Worm (Caenorhabditis elegans): ENCODE data around the gene Y59H11AM.4.

Y59H11AM.4 gene

ce11 chrIV:8595767-8596166, 25.6 kb upstream of the Y59H11AM.4 start, which contains the start of gene clec-181:
clec-181 (plus strand) TSS chrIV:8596067.
- TF ChIP-seq ZK337.2 (GFP tag; IDR thresholded peaks at IDR 0.05): no peak
- TF ChIP-seq dmd-9 (GFP tag; IDR thresholded peaks at IDR 0.05): no peak
- TF ChIP-seq rbr-2 (tag; optimal IDR thresholded peaks at IDR 0.05): no peak
- no peak for TF ChIP-seq R02D3.7 (tag; optimal IDR thresholded peaks at IDR 0.05)
- TF ChIP-seq nhr-111 (GFP tag; optimal IDR thresholded peaks at IDR 0.05): no peak
- TF ChIP-seq zip-11 (GFP tag; IDR thresholded peaks at IDR 0.05): no peak
- TF ChIP-seq fkh-10 (GFP tag; optimal IDR thresholded peaks at IDR 0.05): no peak
- TF ChIP-seq zfp-2 (tag; optimal IDR thresholded peaks at IDR 0.05): no peak
- no peak for TF ChIP-seq mes-2 (tag; optimal IDR thresholded peaks at IDR 0.05; ENCODE audit: poor library complexity, severe bottlenecking)
- TF ChIP-seq mdl-1 (tag; optimal IDR thresholded peaks at IDR 0.05): no peak
- no peak for TF ChIP-seq hlh-11 (tag; optimal IDR thresholded peaks at IDR 0.05)
- TF ChIP-seq vab-7 (GFP tag; IDR thresholded peaks at IDR 0.05): no peak
- no peak for TF ChIP-seq php-3 (GFP tag; IDR thresholded peaks at IDR 0.05)
- TF ChIP-seq egl-27 (tag; optimal IDR thresholded peaks at IDR 0.05): no peak
- TF ChIP-seq ama-1 (optimal IDR thresholded peaks at IDR 0.05): no peak
- no peak for TF ChIP-seq jun-1 (tag; optimal IDR thresholded peaks at IDR 0.05)

DNA sequence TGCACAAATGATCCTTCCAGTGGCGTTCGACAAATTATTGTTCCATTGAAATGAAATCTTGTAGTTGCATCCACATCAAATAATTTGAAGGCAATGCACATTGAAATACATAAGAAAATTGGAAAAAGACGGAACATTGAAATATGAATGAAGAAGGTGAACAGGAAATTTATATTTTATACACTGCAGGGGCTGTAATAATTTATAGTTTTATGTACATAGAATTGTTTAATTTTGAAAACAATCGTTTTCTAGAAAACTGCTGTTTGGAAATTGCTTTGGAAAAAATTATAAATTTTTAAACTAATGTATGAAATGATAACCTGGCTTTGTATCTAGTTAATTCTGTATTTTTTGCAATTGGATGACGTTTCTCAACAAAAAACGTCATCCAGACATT, 25.2 kb upstream of the Y59H11AM.4 start, which contains the start of gene Y59H11AR.3:
TSS of gene Y59H11AR.3 (minus strand) at position 101 of the 400 bp plus-strand sequence.
- TF ChIP-seq ceh-20 (GFP tag; IDR thresholded peaks at IDR 0.05) (no peak), zag-1 (tag; optimal IDR thresholded peaks at IDR 0.05) (no peak), cey-2 (tag; optimal IDR thresholded peaks at IDR 0.05; ENCODE audit: borderline replicate concordance, insufficient read depth) (no peak), lim-7 (GFP tag; IDR thresholded peaks at IDR 0.05) (no peak), fos-1 (tag; optimal IDR thresholded peaks at IDR 0.05) (no peak), spr-3 (GFP tag; optimal IDR thresholded peaks at IDR 0.05) (no peak), attf-4 (tag; optimal IDR thresholded peaks at IDR 0.05) (no peak)

- TF ChIP-seq Y48G9A.11 (GFP tag; IDR thresholded peaks at IDR 0.05) (no peak), php-3 (GFP tag; IDR thresholded peaks at IDR 0.05) (no peak), lsy-2 (tag; optimal IDR thresholded peaks at IDR 0.05) (peak in 1 of 2 experiments; percentile 33), hlh-30 (tag; optimal IDR thresholded peaks at IDR 0.05; ENCODE audit: insufficient read depth) (peak; percentile 60), T26A8.4 (GFP tag; IDR thresholded peaks at IDR 0.05) (no peak)
Observed at ce11 chrIV:8587605-8588004, 17.5 kb upstream of the Y59H11AM.4 start.

DNA sequence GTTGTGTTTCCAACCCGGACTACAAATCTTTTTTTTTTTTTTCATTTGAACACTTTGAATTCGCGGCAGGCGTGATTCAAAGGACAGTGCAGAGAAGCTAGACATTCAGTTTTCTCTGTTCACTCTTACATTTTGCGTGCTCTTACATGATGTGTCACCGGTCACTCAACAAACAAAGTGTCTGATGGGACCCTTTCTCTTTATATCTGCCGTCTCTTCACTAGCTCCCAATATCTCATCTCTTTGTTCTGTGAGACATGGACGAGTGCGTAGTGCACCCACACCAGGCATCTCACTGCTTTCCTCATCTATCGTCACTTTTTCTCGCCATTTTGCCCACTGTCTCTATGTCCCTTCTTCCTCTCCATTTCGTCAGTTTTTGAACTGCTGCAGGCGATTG, 16.9 kb upstream of the Y59H11AM.4 start:
- no peak for TF ChIP-seq nhr-76 (tag; optimal IDR thresholded peaks at IDR 0.05)
- TF ChIP-seq php-3 (GFP tag; IDR thresholded peaks at IDR 0.05): 0 out of 2 replicates have a peak, but pooled peaks have one; percentile 12
- no peak for TF ChIP-seq dmd-8 (GFP tag; IDR thresholded peaks at IDR 0.05)
- no peak for TF ChIP-seq cey-2 (tag; optimal IDR thresholded peaks at IDR 0.05; ENCODE audit: borderline replicate concordance, insufficient read depth)
- TF ChIP-seq pqm-1 (tag; optimal IDR thresholded peaks at IDR 0.05): no peak
- TF ChIP-seq fkh-10 (GFP tag; optimal IDR thresholded peaks at IDR 0.05): no peak
- no peak for TF ChIP-seq egl-27 (tag; optimal IDR thresholded peaks at IDR 0.05)
- peak in 1 of 2 experiments; percentile 84 for TF ChIP-seq unc-62 (GFP tag; optimal IDR thresholded peaks at IDR 0.05 in 1 of 2)
- TF ChIP-seq unc-62 (tag; optimal IDR thresholded peaks at IDR 0.05): peak; percentile 48
- TF ChIP-seq lsy-2 (tag; optimal IDR thresholded peaks at IDR 0.05): peak; percentile 30 to 51
- TF ChIP-seq Y48G9A.11 (GFP tag; IDR thresholded peaks at IDR 0.05): no peak
- TF ChIP-seq Y75B8A.6 (GFP tag; IDR thresholded peaks at IDR 0.05): no peak
- no peak for TF ChIP-seq mes-2 (tag; optimal IDR thresholded peaks at IDR 0.05; ENCODE audit: poor library complexity, severe bottlenecking)
- TF ChIP-seq T20F7.1 (GFP tag; optimal IDR thresholded peaks at IDR 0.05): no peak
- TF ChIP-seq fos-1 (tag; optimal IDR thresholded peaks at IDR 0.05): no peak
- TF ChIP-seq dpl-1 (GFP tag; optimal IDR thresholded peaks at IDR 0.05): peak; percentile 54
- no peak for TF ChIP-seq lin-38 (GFP tag; IDR thresholded peaks at IDR 0.05)
- TF ChIP-seq tag-97 (GFP tag; IDR thresholded peaks at IDR 0.05): no peak
- no peak for TF ChIP-seq spr-1 (tag; optimal IDR thresholded peaks at IDR 0.05)
- TF ChIP-seq lim-7 (GFP tag; IDR thresholded peaks at IDR 0.05): no peak
- TF ChIP-seq F49E8.2 (tag; optimal IDR thresholded peaks at IDR 0.05; ENCODE audit: borderline replicate concordance): no peak
- TF ChIP-seq nhr-42 (GFP tag; IDR thresholded peaks at IDR 0.05): no peak
- no peak for TF ChIP-seq D1046.2 (GFP tag; IDR thresholded peaks at IDR 0.05)
- TF ChIP-seq zfp-3 (GFP tag; conservative IDR thresholded peaks at IDR 0.05): no peak
- TF ChIP-seq nhr-41 (GFP tag; IDR thresholded peaks at IDR 0.05): no peak
- TF ChIP-seq dmd-9 (GFP tag; IDR thresholded peaks at IDR 0.05): no peak
- TF ChIP-seq Y105C5A.15 (GFP tag; IDR thresholded peaks at IDR 0.05): no peak
- TF ChIP-seq saeg-2 (GFP tag; IDR thresholded peaks at IDR 0.05): no peak
- no peak for TF ChIP-seq ama-1 (optimal IDR thresholded peaks at IDR 0.05)
